Worm (Caenorhabditis elegans) whole organism, L4 larva: ENCODE data around the gene R12B2.3.
A peak's percentile ranks its signal among the peaks of the same experiment; 100 is the strongest.

Experiments
- F26F4.8 ChIP-seq: fragments of 200-800 bp; sonication (Bioruptor generic); conservative IDR thresholded peaks from 2 replicates; pipeline ENCODE4 v1.3.6; 2022; ENCODE audit warnings: missing genetic modification characterization, missing compliant biosample characterization
- F37D6.2 ChIP-seq: sonication (generic microtip); optimal IDR thresholded peaks from 2 replicates; lab custom pipeline; 2016; ENCODE audit warnings: mild to moderate bottlenecking, missing genetic modification characterization, missing compliant biosample characterization
- F49E8.2 ChIP-seq: sonication (generic microtip); optimal IDR thresholded peaks from 2 replicates; lab custom pipeline; 2016; ENCODE audit warnings: missing compliant biosample characterization, mild to moderate bottlenecking, missing genetic modification characterization, borderline replicate concordance
- T20F7.1 ChIP-seq: fragments of 200-800 bp; sonication (Bioruptor generic); optimal IDR thresholded peaks from 2 replicates; lab custom pipeline; 2018; ENCODE audit warnings: mild to moderate bottlenecking, missing genetic modification characterization, missing compliant biosample characterization
- Y105C5A.15 ChIP-seq: fragments of 200-800 bp; sonication (Bioruptor generic); IDR thresholded peaks from 2 replicates; pipeline ENCODE4 v1.3.6; 2022; ENCODE audit warnings: missing genetic modification characterization, missing compliant biosample characterization
- Y48G9A.11 ChIP-seq: fragments of 200-800 bp; sonication (Bioruptor generic); IDR thresholded peaks from 2 replicates; pipeline ENCODE4 v1.3.6; 2022; ENCODE audit warnings: missing genetic modification reagents, missing genetic modification characterization, missing compliant biosample characterization
- Y5F2A.4 ChIP-seq: fragments of 200-800 bp; sonication (Bioruptor generic); optimal IDR thresholded peaks from 2 replicates; lab custom pipeline; 2018; ENCODE audit warnings: mild to moderate bottlenecking, missing genetic modification characterization, missing compliant biosample characterization
- aha-1 ChIP-seq: fragments of 150-350 bp; peaks from one replicate; lab custom pipeline; 2014; ENCODE audit warnings: missing biosample characterization, missing genetic modification characterization
- ama-1 ChIP-seq: fragments of 150-350 bp; optimal IDR thresholded peaks from 2 replicates; lab custom pipeline; 2014; ENCODE audit warnings: inconsistent platforms, mixed read lengths
- attf-4 ChIP-seq: sonication (generic microtip); optimal IDR thresholded peaks from 3 replicates; lab custom pipeline; 2017; ENCODE audit warnings: missing biosample characterization, missing genetic modification characterization
- ceh-20 ChIP-seq: fragments of 200-800 bp; sonication (Bioruptor generic); IDR thresholded peaks from 2 replicates; pipeline ENCODE4 v1.3.6; 2022; ENCODE audit warnings: missing genetic modification reagents, missing genetic modification characterization, missing compliant biosample characterization
- ceh-82 ChIP-seq: sonication (generic microtip); optimal IDR thresholded peaks from 2 replicates; lab custom pipeline; 2017; ENCODE audit warnings: missing biosample characterization, missing genetic modification characterization
- ctbp-1 ChIP-seq: fragments of 200-800 bp; sonication (Bioruptor generic); IDR thresholded peaks from 2 replicates; pipeline ENCODE4 v1.3.6; 2022; ENCODE audit warnings: missing genetic modification reagents, missing genetic modification characterization, missing compliant biosample characterization
- daf-12 ChIP-seq: fragments of 150-350 bp; optimal IDR thresholded peaks from 2 replicates; lab custom pipeline; 2014; ENCODE audit warnings: missing biosample characterization, missing genetic modification reagents, missing genetic modification characterization
- daf-16 ChIP-seq, 3 experiments: sonication (generic microtip); optimal IDR thresholded peaks; 2 replicates each; lab custom pipeline; 2016 to 2017; ENCODE audit warnings: missing genetic modification characterization in 3 of 3, missing genetic modification reagents in 3 of 3, mild to moderate bottlenecking in 2 of 3, missing compliant biosample characterization in 2 of 3, missing biosample characterization in 1 of 3, moderate library complexity in 1 of 3
- daf-19 ChIP-seq: fragments of 200-800 bp; sonication (Bioruptor generic); conservative IDR thresholded peaks from 2 replicates; pipeline ENCODE4 v1.3.6; 2022; ENCODE audit warnings: missing genetic modification characterization, missing compliant biosample characterization
- dmd-6 ChIP-seq: fragments of 200-800 bp; sonication (Bioruptor generic); IDR thresholded peaks from 2 replicates; pipeline ENCODE4 v1.3.6; 2022; ENCODE audit warnings: missing genetic modification reagents, missing genetic modification characterization, missing compliant biosample characterization
- dmd-8 ChIP-seq: fragments of 200-800 bp; sonication (Bioruptor generic); IDR thresholded peaks from 2 replicates; pipeline ENCODE4 v1.3.6; 2022; ENCODE audit warnings: missing genetic modification characterization, missing compliant biosample characterization
- dpl-1 ChIP-seq: fragments of 150-350 bp; optimal IDR thresholded peaks from 2 replicates; lab custom pipeline; 2014; ENCODE audit warnings: missing biosample characterization, missing genetic modification reagents, missing genetic modification characterization
- duxl-1 ChIP-seq: sonication (generic microtip); optimal IDR thresholded peaks from 2 replicates; lab custom pipeline; 2016; ENCODE audit warnings: mild to moderate bottlenecking, missing genetic modification characterization, moderate library complexity, missing compliant biosample characterization; ENCODE audit not compliant: poor library complexity
- dve-1 ChIP-seq: sonication (generic microtip); optimal IDR thresholded peaks from 2 replicates; lab custom pipeline; 2017; ENCODE audit warnings: antibody characterized with exemption, mild to moderate bottlenecking, missing genetic modification characterization, missing compliant biosample characterization; ENCODE audit not compliant: insufficient read depth
- egl-43 ChIP-seq: fragments of 200-800 bp; sonication (Bioruptor generic); IDR thresholded peaks from 2 replicates; pipeline ENCODE4 v1.3.6; 2022; ENCODE audit warnings: missing genetic modification reagents, missing genetic modification characterization, missing compliant biosample characterization
- fos-1 ChIP-seq: fragments of 150-350 bp; optimal IDR thresholded peaks from 2 replicates; lab custom pipeline; 2014; ENCODE audit warnings: missing biosample characterization, missing genetic modification characterization
- hif-1 ChIP-seq, 2 experiments: sonication (generic microtip); optimal IDR thresholded peaks; 2 replicates each; lab custom pipeline; 2016 to 2017; ENCODE audit warnings: missing compliant biosample characterization in 2 of 2, missing genetic modification characterization in 2 of 2, missing genetic modification reagents in 2 of 2, missing genotype in 2 of 2, mild to moderate bottlenecking in 1 of 2
- hlh-30 ChIP-seq: sonication (generic microtip); optimal IDR thresholded peaks from 2 replicates; lab custom pipeline; 2017; ENCODE audit warnings: antibody characterized with exemption, mild to moderate bottlenecking, missing genetic modification characterization, missing compliant biosample characterization; ENCODE audit not compliant: insufficient read depth
- hmg-1.1 ChIP-seq: fragments of 200-800 bp; sonication (Bioruptor generic); IDR thresholded peaks from 2 replicates; pipeline ENCODE4 v1.3.6; 2022; ENCODE audit warnings: missing genetic modification reagents, missing genetic modification characterization, missing compliant biosample characterization
- jun-1 ChIP-seq: fragments of 150-350 bp; optimal IDR thresholded peaks from 2 replicates; lab custom pipeline; 2014; ENCODE audit warnings: missing biosample characterization, missing genetic modification reagents, missing genetic modification characterization
- lin-1 ChIP-seq: fragments of 200-800 bp; sonication (Bioruptor generic); IDR thresholded peaks from 2 replicates; pipeline ENCODE4 v1.3.6; 2022; ENCODE audit warnings: missing genetic modification reagents, missing genetic modification characterization, missing compliant biosample characterization
- lin-13 ChIP-seq: fragments of 150-350 bp; optimal IDR thresholded peaks from 2 replicates; lab custom pipeline; 2014; ENCODE audit warnings: missing biosample characterization, missing genetic modification reagents, missing genetic modification characterization
- lin-38 ChIP-seq: fragments of 200-800 bp; sonication (Bioruptor generic); IDR thresholded peaks from 2 replicates; pipeline ENCODE4 v1.3.6; 2022; ENCODE audit warnings: missing genetic modification reagents, missing genetic modification characterization, missing compliant biosample characterization
- lir-3 ChIP-seq: sonication (generic microtip); optimal IDR thresholded peaks from 2 replicates; lab custom pipeline; 2016; ENCODE audit warnings: mild to moderate bottlenecking, missing genetic modification characterization, missing compliant biosample characterization
- madf-9 ChIP-seq: fragments of 200-800 bp; sonication (Bioruptor generic); conservative IDR thresholded peaks from 2 replicates; pipeline ENCODE4 v1.3.6; 2022; ENCODE audit warnings: missing genetic modification reagents, missing genetic modification characterization, missing compliant biosample characterization
- mep-1 ChIP-seq: fragments of 150-350 bp; sonication (generic microtip); optimal IDR thresholded peaks from 3 replicates; lab custom pipeline; 2014; ENCODE audit warnings: missing biosample characterization, missing genetic modification characterization
- mes-2 ChIP-seq: sonication (generic microtip); optimal IDR thresholded peaks from 2 replicates; lab custom pipeline; 2016; ENCODE audit warnings: missing genotype, mild to moderate bottlenecking, missing genetic modification characterization, missing compliant biosample characterization; ENCODE audit not compliant: poor library complexity, severe bottlenecking
- mxl-2 ChIP-seq: fragments of 200-800 bp; sonication (Bioruptor generic); conservative IDR thresholded peaks from 2 replicates; pipeline ENCODE4 v1.3.6; 2022; ENCODE audit warnings: missing genetic modification reagents, missing genetic modification characterization, missing compliant biosample characterization
- mxl-3 ChIP-seq: fragments of 200-800 bp; sonication (Bioruptor generic); optimal IDR thresholded peaks from 2 replicates; lab custom pipeline; 2018; ENCODE audit warnings: mild to moderate bottlenecking, missing genetic modification characterization, missing compliant biosample characterization
- nhr-10 ChIP-seq: fragments of 150-350 bp; optimal IDR thresholded peaks from 2 replicates; lab custom pipeline; 2014; ENCODE audit warnings: missing biosample characterization, missing genetic modification characterization
- nhr-11 ChIP-seq: fragments of 150-350 bp; optimal IDR thresholded peaks from 2 replicates; lab custom pipeline; 2014; ENCODE audit warnings: missing biosample characterization, missing genetic modification characterization
- nhr-111 ChIP-seq: fragments of 200-800 bp; sonication (Bioruptor generic); optimal IDR thresholded peaks from 2 replicates; lab custom pipeline; 2018; ENCODE audit warnings: mild to moderate bottlenecking, missing genetic modification characterization, missing compliant biosample characterization
- nhr-28 ChIP-seq: fragments of 150-350 bp; optimal IDR thresholded peaks from 2 replicates; lab custom pipeline; 2014; ENCODE audit warnings: missing biosample characterization, missing genetic modification characterization
- nhr-48 ChIP-seq: sonication (generic microtip); optimal IDR thresholded peaks from 2 replicates; lab custom pipeline; 2016; ENCODE audit warnings: mild to moderate bottlenecking, missing genetic modification characterization, missing compliant biosample characterization
- nhr-76 ChIP-seq: fragments of 150-350 bp; optimal IDR thresholded peaks from 2 replicates; lab custom pipeline; 2014; ENCODE audit warnings: missing biosample characterization, missing genetic modification characterization
- saeg-2 ChIP-seq: fragments of 200-800 bp; sonication (Bioruptor generic); IDR thresholded peaks from 2 replicates; pipeline ENCODE4 v1.3.6; 2022; ENCODE audit warnings: missing genetic modification reagents, missing genetic modification characterization, missing compliant biosample characterization
- sdz-12 ChIP-seq: fragments of 200-800 bp; sonication (Bioruptor generic); optimal IDR thresholded peaks from 2 replicates; lab custom pipeline; 2018; ENCODE audit warnings: mild to moderate bottlenecking, missing genetic modification characterization, missing compliant biosample characterization
- set-16 ChIP-seq: fragments of 200-800 bp; sonication (Bioruptor generic); IDR thresholded peaks from 2 replicates; pipeline ENCODE4 v1.3.6; 2022; ENCODE audit warnings: missing genetic modification reagents, missing genetic modification characterization, missing compliant biosample characterization
- snpc-1.2 ChIP-seq: fragments of 200-800 bp; sonication (Bioruptor generic); IDR thresholded peaks from 2 replicates; pipeline ENCODE4 v1.3.6; 2022; ENCODE audit warnings: missing genetic modification reagents, missing genetic modification characterization, missing compliant biosample characterization
- spr-1 ChIP-seq: sonication (generic microtip); optimal IDR thresholded peaks from 2 replicates; lab custom pipeline; 2016; ENCODE audit warnings: mild to moderate bottlenecking, missing genetic modification characterization, missing compliant biosample characterization
- tag-97 ChIP-seq: fragments of 200-800 bp; sonication (Bioruptor generic); IDR thresholded peaks from 2 replicates; pipeline ENCODE4 v1.3.6; 2022; ENCODE audit warnings: missing genetic modification characterization, missing compliant biosample characterization
- tra-1 ChIP-seq: fragments of 200-800 bp; sonication (Bioruptor generic); IDR thresholded peaks from 2 replicates; pipeline ENCODE4 v1.3.6; 2022; ENCODE audit warnings: missing genetic modification reagents, missing genetic modification characterization, missing compliant biosample characterization

The R12B2.3 gene

ce11 chrIII:5785273-5785929 lies 20.0 kb upstream of the R12B2.3 start, which contains the start of gene Y37B11A.3 (continued):
- TF ChIP-seq nhr-10 = no peak
- peak; percentile 33 for TF ChIP-seq nhr-48 (tag; lab: Kevin White, UChicago)
- TF ChIP-seq madf-9 (GFP tag; lab: Robert Waterston, UW) = no peak
- TF ChIP-seq ceh-82 = no peak
- TF ChIP-seq ama-1 (lab: Kevin White, UChicago) = no peak
- TF ChIP-seq nhr-76 (tag; lab: Kevin White, UChicago) = no peak
- no peak for TF ChIP-seq Y105C5A.15 (GFP tag; lab: Robert Waterston, UW)
- TF ChIP-seq hlh-30 = peak; percentile 7
- peak; percentile 73 for TF ChIP-seq dve-1 (tag; lab: Kevin White, UChicago)
- TF ChIP-seq mxl-3 (GFP tag; lab: Kevin White, UChicago) = peak; percentile 58
- TF ChIP-seq snpc-1.2 (GFP tag; lab: Robert Waterston, UW) = no peak
- peak; percentile 98 for TF ChIP-seq aha-1 (tag; lab: Kevin White, UChicago)
- peak in 1 of 2 experiments; percentile 45 for TF ChIP-seq hif-1 (tag; optimal IDR thresholded peaks at IDR 0.05; lab: Kevin White, UChicago)
- no peak for TF ChIP-seq tag-97 (GFP tag; lab: Robert Waterston, UW)
- TF ChIP-seq ceh-20 (GFP tag; lab: Robert Waterston, UW) = peak; percentile 68; the same call in 1 of the 2 replicates
- TF ChIP-seq mep-1 (tag; lab: Kevin White, UChicago) = peak; percentile 76
- TF ChIP-seq daf-19 (GFP tag; lab: Robert Waterston, UW) = no peak
- no peak for TF ChIP-seq F49E8.2 (tag; lab: Kevin White, UChicago)
- no peak for TF ChIP-seq dmd-8
- TF ChIP-seq attf-4 (tag; lab: Kevin White, UChicago) = no peak
- TF ChIP-seq lir-3 = no peak
- TF ChIP-seq jun-1 (tag; lab: Kevin White, UChicago) = peak; percentile 26
- TF ChIP-seq nhr-28 (tag; lab: Kevin White, UChicago) = peak; percentile 15
- no peak for TF ChIP-seq mxl-2 (GFP tag; lab: Robert Waterston, UW)
- no peak; the same call in 1 of the 2 replicates for TF ChIP-seq egl-43 (GFP tag; lab: Robert Waterston, UW)
- no peak for TF ChIP-seq fos-1 (tag; lab: Kevin White, UChicago)
- TF ChIP-seq tra-1 = 0 out of 2 replicates have a peak, but pooled peaks have one; percentile 48
- peak; percentile 21 for TF ChIP-seq F37D6.2 (tag; lab: Kevin White, UChicago)
- TF ChIP-seq sdz-12 = no peak
- TF ChIP-seq dpl-1 (GFP tag; lab: Kevin White, UChicago) = peak; percentile 75
- TF ChIP-seq nhr-11 (tag; lab: Kevin White, UChicago) = peak; percentile 18
- peak; percentile 83 for TF ChIP-seq hmg-1.1 (GFP tag; lab: Robert Waterston, UW)
- peak; percentile 72 for TF ChIP-seq dmd-6
- TF ChIP-seq ctbp-1 (GFP tag; lab: Robert Waterston, UW) = peak; percentile 51; the same call in 1 of the 2 replicates
- no peak for TF ChIP-seq Y5F2A.4 (GFP tag; lab: Kevin White, UChicago)
- no peak for TF ChIP-seq F26F4.8 (GFP tag; lab: Robert Waterston, UW)
- no peak for TF ChIP-seq lin-1 (GFP tag; lab: Robert Waterston, UW)
- no peak for TF ChIP-seq nhr-111 (GFP tag; lab: Kevin White, UChicago)
- TF ChIP-seq spr-1 (tag; lab: Kevin White, UChicago) = peak; percentile 42
- TF ChIP-seq daf-16 (GFP tag; optimal IDR thresholded peaks at IDR 0.05; lab: Kevin White, UChicago) = no peak
- TF ChIP-seq daf-16 (tag; optimal IDR thresholded peaks at IDR 0.05; lab: Kevin White, UChicago) = no peak
- TF ChIP-seq lin-13 (GFP tag; lab: Kevin White, UChicago) = peak; percentile 56
- no peak for TF ChIP-seq T20F7.1 (GFP tag; lab: Kevin White, UChicago)
- no peak; the same call in 1 of the 2 replicates for TF ChIP-seq saeg-2 (GFP tag; lab: Robert Waterston, UW)
- TF ChIP-seq lin-38 (GFP tag; lab: Robert Waterston, UW) = no peak
- peak; percentile 84 for TF ChIP-seq mes-2 (tag; lab: Kevin White, UChicago)
- peak; percentile 33; the same call in 1 of the 2 replicates for TF ChIP-seq set-16 (GFP tag; lab: Robert Waterston, UW)
- TF ChIP-seq Y48G9A.11 (GFP tag; lab: Robert Waterston, UW) = no peak; the same call in 1 of the 2 replicates
- no peak for TF ChIP-seq daf-12
- peak; percentile 39 for TF ChIP-seq duxl-1 (tag; lab: Kevin White, UChicago)
